Worm (Caenorhabditis elegans) whole organism, mixed stage, embryonic: Measurements from ENCODE around the gene H04M03.3.
A peak's percentile ranks its signal among the peaks of the same experiment; 100 is the strongest.

ENCODE experiments used
- M03D4.4 ChIP-seq: sonication (generic microtip); optimal IDR thresholded peaks from 2 replicates; lab custom pipeline; 2017; ENCODE audit warnings: mild to moderate bottlenecking, missing genetic modification characterization, missing compliant biosample characterization
- bed-3 ChIP-seq: fragments of 200-800 bp; sonication (Bioruptor generic); optimal IDR thresholded peaks from 3 replicates; lab custom pipeline; 2018; ENCODE audit warnings: mild to moderate bottlenecking, missing genetic modification characterization, moderate library complexity, missing compliant biosample characterization
- blmp-1 ChIP-seq: fragments of 150-350 bp; optimal IDR thresholded peaks from 2 replicates; lab custom pipeline; 2014; ENCODE audit warnings: missing biosample characterization, missing genetic modification characterization
- ceh-39 ChIP-seq: fragments of 150-350 bp; optimal IDR thresholded peaks from 2 replicates; lab custom pipeline; 2014; ENCODE audit warnings: missing biosample characterization, missing genetic modification characterization
- ceh-43 ChIP-seq: fragments of 200-800 bp; sonication (Bioruptor generic); optimal IDR thresholded peaks from 2 replicates; lab custom pipeline; 2018; ENCODE audit warnings: mild to moderate bottlenecking, missing genetic modification characterization, moderate library complexity, missing compliant biosample characterization
- ceh-83 ChIP-seq: fragments of 200-800 bp; sonication (Bioruptor generic); optimal IDR thresholded peaks from 2 replicates; lab custom pipeline; 2018; ENCODE audit warnings: mild to moderate bottlenecking, missing genetic modification characterization, missing compliant biosample characterization
- ces-1 ChIP-seq: fragments of 150-350 bp; optimal IDR thresholded peaks from 2 replicates; lab custom pipeline; 2014; ENCODE audit warnings: missing biosample characterization, missing genetic modification reagents, missing genetic modification characterization
- cnd-1 ChIP-seq: fragments of 200-800 bp; sonication (Bioruptor generic); optimal IDR thresholded peaks from 2 replicates; lab custom pipeline; 2018; ENCODE audit warnings: mild to moderate bottlenecking, missing genetic modification characterization, missing compliant biosample characterization
- drap-1 ChIP-seq: fragments of 200-800 bp; sonication (Bioruptor generic); optimal IDR thresholded peaks from 3 replicates; lab custom pipeline; 2018; ENCODE audit warnings: mild to moderate bottlenecking, missing genetic modification characterization, missing compliant biosample characterization
- elt-1 ChIP-seq: sonication (generic microtip); optimal IDR thresholded peaks from 2 replicates; lab custom pipeline; 2017; ENCODE audit warnings: missing genetic modification characterization, mild to moderate bottlenecking, missing compliant biosample characterization, antibody characterized with exemption, moderate library complexity, borderline replicate concordance; ENCODE audit not compliant: insufficient read depth
- elt-3 ChIP-seq: fragments of 150-350 bp; optimal IDR thresholded peaks from 2 replicates; lab custom pipeline; 2014; ENCODE audit warnings: missing biosample characterization, missing genetic modification characterization
- flh-1 ChIP-seq: fragments of 200-800 bp; sonication (Bioruptor generic); optimal IDR thresholded peaks from 2 replicates; lab custom pipeline; 2018; ENCODE audit warnings: mild to moderate bottlenecking, missing genetic modification characterization, moderate library complexity, missing compliant biosample characterization
- ham-2 ChIP-seq: fragments of 200-800 bp; sonication (Bioruptor generic); optimal IDR thresholded peaks from 2 replicates; lab custom pipeline; 2018; ENCODE audit warnings: mild to moderate bottlenecking, missing genetic modification characterization, missing compliant biosample characterization
- hlh-1 ChIP-seq: fragments of 150-350 bp; optimal IDR thresholded peaks from 2 replicates; lab custom pipeline; 2014; ENCODE audit warnings: missing biosample characterization, missing genetic modification reagents, missing genetic modification characterization
- lin-13 ChIP-seq: fragments of 150-350 bp; optimal IDR thresholded peaks from 2 replicates; lab custom pipeline; 2014; ENCODE audit warnings: missing biosample characterization, missing genetic modification characterization
- lin-32 ChIP-seq: fragments of 200-800 bp; sonication (Bioruptor generic); optimal IDR thresholded peaks from 2 replicates; lab custom pipeline; 2018; ENCODE audit warnings: mild to moderate bottlenecking, missing genetic modification characterization, missing compliant biosample characterization
- lsy-2 ChIP-seq: fragments of 150-350 bp; optimal IDR thresholded peaks from 2 replicates; lab custom pipeline; 2014; ENCODE audit warnings: missing biosample characterization, missing genetic modification characterization
- mab-5 ChIP-seq: fragments of 150-350 bp; optimal IDR thresholded peaks from 2 replicates; lab custom pipeline; 2014; ENCODE audit warnings: missing biosample characterization, missing genetic modification characterization
- mep-1 ChIP-seq: fragments of 150-350 bp; optimal IDR thresholded peaks from 2 replicates; lab custom pipeline; 2017; ENCODE audit warnings: missing biosample characterization, missing genetic modification reagents, missing genetic modification characterization, inconsistent platforms
- mls-2 ChIP-seq: sonication (generic microtip); optimal IDR thresholded peaks from 2 replicates; lab custom pipeline; 2016; ENCODE audit warnings: mild to moderate bottlenecking, missing genetic modification characterization, moderate library complexity, missing compliant biosample characterization
- nhr-12 ChIP-seq: fragments of 150-350 bp; optimal IDR thresholded peaks from 2 replicates; lab custom pipeline; 2014; ENCODE audit warnings: missing biosample characterization, missing genetic modification characterization
- nhr-2 ChIP-seq: fragments of 150-350 bp; optimal IDR thresholded peaks from 2 replicates; lab custom pipeline; 2014; ENCODE audit warnings: missing biosample characterization, missing genetic modification characterization
- nhr-237 ChIP-seq: fragments of 150-350 bp; optimal IDR thresholded peaks from 2 replicates; lab custom pipeline; 2014; ENCODE audit warnings: missing biosample characterization, missing genetic modification characterization
- nhr-28 ChIP-seq: fragments of 150-350 bp; optimal IDR thresholded peaks from 2 replicates; lab custom pipeline; 2014; ENCODE audit warnings: missing biosample characterization, missing genetic modification characterization
- nhr-76 ChIP-seq: sonication (generic microtip); optimal IDR thresholded peaks from 2 replicates; lab custom pipeline; 2017; ENCODE audit warnings: missing biosample characterization, missing genetic modification characterization
- pha-4 ChIP-seq: fragments of 150-350 bp; optimal IDR thresholded peaks from 2 replicates; lab custom pipeline; 2018; ENCODE audit warnings: missing biosample characterization, missing genetic modification reagents, missing genetic modification characterization
- sem-2 ChIP-seq: fragments of 200-800 bp; sonication (Bioruptor generic); optimal IDR thresholded peaks from 2 replicates; lab custom pipeline; 2018; ENCODE audit warnings: mild to moderate bottlenecking, missing genetic modification characterization, missing compliant biosample characterization
- snpc-4 ChIP-seq: fragments of 150-350 bp; optimal IDR thresholded peaks from 2 replicates; lab custom pipeline; 2014; ENCODE audit warnings: missing biosample characterization, missing genetic modification characterization
- sptf-1 ChIP-seq: sonication (generic microtip); optimal IDR thresholded peaks from 2 replicates; lab custom pipeline; 2017; ENCODE audit warnings: mild to moderate bottlenecking, missing genetic modification characterization, moderate library complexity, missing compliant biosample characterization
- tbx-8 ChIP-seq: fragments of 200-800 bp; sonication (Bioruptor generic); optimal IDR thresholded peaks from 2 replicates; lab custom pipeline; 2018; ENCODE audit warnings: mild to moderate bottlenecking, missing genetic modification characterization, moderate library complexity, missing compliant biosample characterization
- unc-120 ChIP-seq: sonication (generic microtip); optimal IDR thresholded peaks from 2 replicates; lab custom pipeline; 2017; ENCODE audit warnings: missing genetic modification characterization, missing compliant biosample characterization; ENCODE audit not compliant: poor library complexity, severe bottlenecking
- unc-62 ChIP-seq: fragments of 150-350 bp; optimal IDR thresholded peaks from 2 replicates; lab custom pipeline; 2014; ENCODE audit warnings: missing biosample characterization, missing genetic modification reagents, missing genetic modification characterization
- zip-8 ChIP-seq: fragments of 150-350 bp; optimal IDR thresholded peaks from 2 replicates; lab custom pipeline; 2014; ENCODE audit warnings: missing biosample characterization, missing genetic modification characterization
- ztf-11 ChIP-seq: fragments of 150-350 bp; optimal IDR thresholded peaks from 2 replicates; lab custom pipeline; 2014; ENCODE audit warnings: missing biosample characterization, missing genetic modification characterization

The H04M03.3 gene

DNA sequence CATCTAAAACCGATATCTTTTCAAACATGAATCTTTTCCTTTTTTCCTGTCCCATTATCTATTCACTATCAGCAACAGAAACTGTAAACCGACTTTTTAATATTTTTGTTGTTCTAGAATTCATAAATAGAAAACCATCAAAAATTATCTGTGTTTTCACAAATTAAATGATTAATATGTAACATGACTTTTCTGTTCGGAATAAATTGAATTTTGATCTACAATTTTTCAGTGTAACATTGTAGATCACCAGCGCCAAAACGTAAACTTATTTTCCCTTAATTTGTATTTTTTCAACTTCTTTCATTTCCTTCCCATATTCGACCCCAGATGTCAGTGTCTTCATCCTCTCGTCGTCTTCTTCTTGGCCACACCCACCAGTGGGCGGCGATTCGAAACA lies at the start of gene H04M03.3:
Gene H04M03.3 (plus strand): TSS at position 301 of the 400 bp plus-strand sequence.
- TF ChIP-seq cnd-1 (tag; lab: Kevin White, UChicago) (no peak), ham-2 (no peak)

DNA sequence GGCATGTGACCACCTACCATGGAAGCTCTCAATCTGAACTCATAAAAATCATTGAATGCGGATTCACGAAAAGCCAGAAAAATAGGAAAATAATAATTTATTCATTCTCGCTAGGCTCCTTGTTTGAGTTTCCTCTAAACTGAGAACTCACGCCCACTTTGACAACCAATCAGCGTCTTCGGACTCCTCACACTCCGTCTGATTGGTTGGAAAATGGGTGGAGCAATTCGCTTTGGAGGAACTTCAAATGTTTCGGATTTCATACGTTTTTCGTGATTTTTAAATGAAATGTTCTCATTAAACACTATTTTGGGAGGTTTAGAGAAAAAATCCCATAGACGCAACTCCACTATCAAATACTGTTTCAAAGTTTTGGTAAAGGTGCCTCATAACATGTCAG lies 48.5 kb upstream of the H04M03.3 start:
- no peak for TF ChIP-seq elt-3 (tag; lab: Kevin White, UChicago)

DNA sequence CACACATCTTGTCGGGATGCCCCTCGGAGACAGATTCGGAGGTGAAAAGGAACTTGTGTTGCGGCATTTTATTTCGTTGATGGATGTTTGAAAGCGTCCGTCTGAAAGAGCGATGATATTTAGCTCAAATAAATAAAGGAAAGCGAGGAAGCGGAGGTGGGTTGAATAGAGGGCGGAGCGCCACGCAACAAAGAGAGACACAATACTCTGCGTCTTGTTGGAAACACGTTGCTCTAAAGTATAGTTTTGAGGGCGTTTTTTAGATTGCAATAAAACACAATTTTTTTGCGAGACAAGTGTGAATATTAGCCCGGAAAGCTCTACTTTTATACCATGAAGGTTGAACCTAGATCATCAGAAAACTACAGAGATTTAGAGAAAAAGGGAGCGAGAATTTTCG lies 45.1 kb upstream of the H04M03.3 start, which contains the start of gene sams-4:
Gene sams-4 (minus strand): TSS at position 101 of the 400 bp plus-strand sequence.
- no peak for TF ChIP-seq unc-120 (tag; lab: Kevin White, UChicago)
- TF ChIP-seq mls-2 (tag; lab: Kevin White, UChicago) = no peak
- TF ChIP-seq sptf-1 (tag; lab: Kevin White, UChicago) = no peak
- TF ChIP-seq ceh-83 = no peak
- TF ChIP-seq, all 35 proteins: peak for 0

DNA sequence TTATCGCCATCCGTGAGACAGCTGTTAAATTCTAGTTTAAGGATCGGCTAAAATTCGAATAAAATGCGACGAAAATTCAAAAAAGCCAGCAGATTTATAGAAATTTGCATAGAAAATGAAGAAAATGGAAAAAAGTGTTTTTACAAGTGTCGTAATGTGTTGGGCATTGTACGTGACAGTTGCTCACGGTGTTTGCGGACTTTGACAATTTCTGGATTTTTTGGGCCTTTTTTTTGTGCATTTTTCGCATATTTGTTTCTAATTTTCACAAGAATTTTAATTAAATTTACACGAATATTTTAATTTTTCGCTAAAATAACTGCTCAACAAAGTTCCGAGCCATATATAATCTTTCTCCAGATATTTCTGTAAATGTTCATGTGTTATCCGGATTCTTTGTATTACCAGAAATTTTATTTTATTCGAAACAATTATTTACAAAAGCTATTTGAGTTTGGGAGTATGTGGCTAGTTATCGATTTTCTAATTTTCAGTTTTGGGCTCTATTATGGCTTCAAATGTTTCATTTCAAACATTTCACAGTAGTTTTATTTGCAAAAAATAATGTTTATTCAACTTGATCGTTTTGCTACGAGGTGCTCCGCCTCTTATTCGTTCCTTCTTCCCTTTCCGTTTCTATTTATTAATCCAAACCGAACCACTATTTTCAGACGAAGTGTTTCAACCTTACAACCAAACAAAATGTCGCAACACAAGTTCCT lies 43.2 kb upstream of the H04M03.3 start, which contains the start of gene sams-3:
Gene sams-3 (plus strand): TSS at position 672 of the 722 bp plus-strand sequence.
- no peak for TF ChIP-seq cnd-1 (tag; lab: Kevin White, UChicago)
- no peak for TF ChIP-seq unc-120 (tag; lab: Kevin White, UChicago)
- no peak for TF ChIP-seq ceh-39 (tag; lab: Kevin White, UChicago)
- no peak for TF ChIP-seq ztf-11 (tag; lab: Kevin White, UChicago)
- TF ChIP-seq blmp-1 (tag; lab: Kevin White, UChicago) = no peak
- TF ChIP-seq lin-32 (GFP tag; lab: Kevin White, UChicago) = no peak
- TF ChIP-seq nhr-12 (tag; lab: Kevin White, UChicago) = no peak
- TF ChIP-seq mep-1 (tag; lab: Kevin White, UChicago) = no peak
- no peak for TF ChIP-seq bed-3 (GFP tag; lab: Kevin White, UChicago)
- no peak for TF ChIP-seq nhr-2 (tag; lab: Kevin White, UChicago)
- TF ChIP-seq ham-2 = no peak
- no peak for TF ChIP-seq zip-8
- peak; percentile 5 for TF ChIP-seq lsy-2 (tag; lab: Kevin White, UChicago)
- no peak for TF ChIP-seq flh-1
- TF ChIP-seq elt-3 (tag; lab: Kevin White, UChicago) = no peak
- no peak for TF ChIP-seq unc-62 (GFP tag; lab: Kevin White, UChicago)
- TF ChIP-seq mls-2 (tag; lab: Kevin White, UChicago) = no peak
- TF ChIP-seq nhr-28 (tag; lab: Kevin White, UChicago) = no peak
- TF ChIP-seq drap-1 = no peak
- no peak for TF ChIP-seq M03D4.4
- no peak for TF ChIP-seq ceh-83
- no peak for TF ChIP-seq mab-5 (tag; lab: Kevin White, UChicago)
- TF ChIP-seq hlh-1 (tag; lab: Kevin White, UChicago) = peak; percentile 98
- peak; percentile 46 for TF ChIP-seq ces-1 (GFP tag; lab: Kevin White, UChicago)
- no peak for TF ChIP-seq tbx-8 (GFP tag; lab: Kevin White, UChicago)
- no peak for TF ChIP-seq pha-4
- TF ChIP-seq sem-2 (GFP tag; lab: Kevin White, UChicago) = no peak
- TF ChIP-seq nhr-237 (tag; lab: Kevin White, UChicago) = no peak
- no peak for TF ChIP-seq elt-1
- TF ChIP-seq nhr-76 (tag; lab: Kevin White, UChicago) = no peak
- peak; percentile 26 for TF ChIP-seq lin-13 (tag; lab: Kevin White, UChicago)

DNA sequence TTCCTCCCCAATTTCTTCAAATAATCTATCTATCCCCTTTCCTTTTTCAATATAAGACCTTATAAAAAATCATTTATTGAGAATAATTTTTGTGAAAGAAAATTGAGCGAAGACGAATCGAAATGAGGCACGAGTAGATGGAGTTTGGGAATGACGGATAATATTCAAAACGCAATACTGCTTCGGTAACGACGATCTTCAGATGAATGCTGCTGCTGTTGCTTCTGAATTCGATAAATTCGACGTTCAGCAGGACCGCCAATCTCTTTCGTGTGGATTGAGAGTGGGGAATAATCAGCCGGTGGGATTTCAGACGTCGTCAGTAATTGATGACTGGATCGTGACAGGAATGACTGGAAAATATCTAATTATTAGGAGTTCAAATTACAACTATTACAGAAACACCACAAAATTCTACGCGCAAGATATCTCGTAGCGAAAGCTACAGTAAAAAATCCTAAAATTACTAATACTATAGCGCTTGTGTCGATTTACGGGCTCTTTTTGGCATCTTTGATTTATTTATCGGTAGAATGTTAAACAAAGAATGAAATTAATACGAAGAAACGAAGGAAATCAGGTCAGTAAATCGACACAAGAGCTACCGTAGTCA lies 40.5 kb upstream of the H04M03.3 start:
- no peak for TF ChIP-seq unc-62 (GFP tag; lab: Kevin White, UChicago)
- no peak for TF ChIP-seq ceh-43 (GFP tag; lab: Kevin White, UChicago)
- TF ChIP-seq cnd-1 (tag; lab: Kevin White, UChicago) = no peak
- TF ChIP-seq hlh-1 (tag; lab: Kevin White, UChicago) = no peak
- no peak for TF ChIP-seq mab-5 (tag; lab: Kevin White, UChicago)
- no peak for TF ChIP-seq ceh-83
- no peak for TF ChIP-seq drap-1
- no peak for TF ChIP-seq tbx-8 (GFP tag; lab: Kevin White, UChicago)
- TF ChIP-seq snpc-4 (tag; lab: Kevin White, UChicago) = no peak
- TF ChIP-seq pha-4 = no peak
- TF ChIP-seq sptf-1 (tag; lab: Kevin White, UChicago) = no peak
- no peak for TF ChIP-seq nhr-2 (tag; lab: Kevin White, UChicago)
- no peak for TF ChIP-seq ztf-11 (tag; lab: Kevin White, UChicago)
